Fruit fly (Drosophila melanogaster) whole organism, prepupa: ENCODE measurements around the gene CG10646.

ENCODE experiments used
- Blimp-1 ChIP-seq: fragments of 200-800 bp; sonication (Bioruptor generic); optimal IDR thresholded peaks from 3 replicates; lab custom pipeline; 2017; ENCODE audit warnings: missing biosample characterization, missing genetic modification characterization, mild to moderate bottlenecking, moderate library complexity, missing genetic modification reagents
- CG10631 ChIP-seq: fragments of 200-800 bp; sonication (Bioruptor generic); optimal IDR thresholded peaks from 2 replicates; lab custom pipeline; 2016; ENCODE audit warnings: missing biosample characterization, missing genetic modification characterization
- CG10669 ChIP-seq: fragments of 200-800 bp; sonication (Bioruptor generic); optimal IDR thresholded peaks from 3 replicates; lab custom pipeline; 2018; ENCODE audit warnings: missing biosample characterization, mild to moderate bottlenecking, missing genetic modification characterization, moderate library complexity
- CG11294 ChIP-seq: fragments of 200-800 bp; sonication (Bioruptor generic); IDR thresholded peaks from 2 replicates; pipeline ENCODE4 v1.3.6; 2022; ENCODE audit warnings: missing biosample characterization, missing genetic modification characterization
- CG11762 ChIP-seq: fragments of 200-800 bp; sonication (Bioruptor generic); optimal IDR thresholded peaks from 3 replicates; lab custom pipeline; 2016; ENCODE audit warnings: missing biosample characterization, missing genetic modification characterization; ENCODE audit not compliant: insufficient read depth
- CG11902 ChIP-seq: fragments of 200-800 bp; sonication (Bioruptor generic); optimal IDR thresholded peaks from 3 replicates; lab custom pipeline; 2016; ENCODE audit warnings: missing biosample characterization, missing genetic modification characterization
- CG15336 ChIP-seq: fragments of 200-800 bp; sonication (Bioruptor generic); IDR thresholded peaks from 2 replicates; pipeline ENCODE4 v1.3.6; 2022; ENCODE audit warnings: missing biosample characterization, missing genetic modification characterization
- CG16779 ChIP-seq: fragments of 200-800 bp; sonication (Bioruptor generic); optimal IDR thresholded peaks from 3 replicates; lab custom pipeline; 2017; ENCODE audit warnings: missing biosample characterization, mild to moderate bottlenecking, missing genetic modification characterization
- CG3032 ChIP-seq: fragments of 200-800 bp; optimal IDR thresholded peaks from 2 replicates; lab custom pipeline; 2019; ENCODE audit warnings: missing biosample characterization, mild to moderate bottlenecking, missing genetic modification characterization, moderate library complexity
- CG34406 ChIP-seq: fragments of 200-800 bp; sonication (Bioruptor generic); optimal IDR thresholded peaks from 3 replicates; lab custom pipeline; 2016; ENCODE audit warnings: missing biosample characterization, missing genetic modification characterization
- CG4318 ChIP-seq: fragments of 200-800 bp; sonication (Bioruptor generic); optimal IDR thresholded peaks from 3 replicates; lab custom pipeline; 2017; ENCODE audit warnings: missing biosample characterization, mild to moderate bottlenecking, missing genetic modification characterization
- CG6163 ChIP-seq: fragments of 200-800 bp; sonication (Bioruptor generic); IDR thresholded peaks from 3 replicates; pipeline ENCODE4 v1.3.6; 2022; ENCODE audit warnings: missing biosample characterization, missing genetic modification characterization
- CG6276 ChIP-seq: fragments of 200-800 bp; sonication (Bioruptor generic); optimal IDR thresholded peaks from 2 replicates; lab custom pipeline; 2017; ENCODE audit warnings: missing biosample characterization, mild to moderate bottlenecking, missing genetic modification characterization
- CG6808 ChIP-seq: fragments of 200-800 bp; sonication (Bioruptor generic); optimal IDR thresholded peaks from 3 replicates; lab custom pipeline; 2017; ENCODE audit warnings: missing biosample characterization, missing genetic modification characterization, mild to moderate bottlenecking, moderate library complexity, missing genetic modification reagents
- CG8119 ChIP-seq: fragments of 200-800 bp; sonication (Bioruptor generic); IDR thresholded peaks from 3 replicates; pipeline ENCODE4 v1.3.6; 2022; ENCODE audit warnings: missing biosample characterization, missing genetic modification characterization
- CG8319 ChIP-seq: fragments of 200-800 bp; sonication (Bioruptor generic); optimal IDR thresholded peaks from 3 replicates; lab custom pipeline; 2016; ENCODE audit warnings: missing biosample characterization, missing genetic modification characterization
- CG8632 ChIP-seq: fragments of 200-800 bp; sonication (Bioruptor generic); optimal IDR thresholded peaks from 3 replicates; lab custom pipeline; 2016; ENCODE audit warnings: missing biosample characterization, missing genetic modification characterization
- CG9139 ChIP-seq: fragments of 200-800 bp; sonication (Bioruptor generic); optimal IDR thresholded peaks from 3 replicates; lab custom pipeline; 2017; ENCODE audit warnings: missing biosample characterization, mild to moderate bottlenecking, missing genetic modification characterization
- Eip75B ChIP-seq: fragments of 200-800 bp; sonication (Bioruptor generic); optimal IDR thresholded peaks from 3 replicates; lab custom pipeline; 2016; ENCODE audit warnings: missing biosample characterization, missing genetic modification characterization
- Eip78C ChIP-seq: fragments of 200-800 bp; sonication (Bioruptor generic); peaks from one replicate; lab custom pipeline; 2016; ENCODE audit warnings: missing biosample characterization, missing genetic modification characterization
- Eip93F ChIP-seq: fragments of 200-800 bp; sonication (Bioruptor generic); optimal IDR thresholded peaks from 2 replicates; lab custom pipeline; 2016; ENCODE audit warnings: missing biosample characterization, mild to moderate bottlenecking, missing genetic modification characterization
- Ets21C ChIP-seq: fragments of 200-800 bp; sonication (Bioruptor generic); optimal IDR thresholded peaks from 3 replicates; lab custom pipeline; 2016; ENCODE audit warnings: missing biosample characterization, missing genetic modification characterization
- Ets96B ChIP-seq: fragments of 200-800 bp; optimal IDR thresholded peaks from 2 replicates; lab custom pipeline; 2019; ENCODE audit warnings: missing biosample characterization, mild to moderate bottlenecking, missing genetic modification characterization, moderate library complexity
- Gug ChIP-seq: fragments of 200-800 bp; sonication (Bioruptor generic); IDR thresholded peaks from 2 replicates; pipeline ENCODE4 v1.3.6; 2022; ENCODE audit warnings: missing biosample characterization, missing genetic modification characterization
- Hr38 ChIP-seq: sonication (Bioruptor generic); optimal IDR thresholded peaks from 2 replicates; lab custom pipeline; 2016; ENCODE audit warnings: missing biosample characterization, missing genetic modification characterization
- Hr39 ChIP-seq: fragments of 200-800 bp; sonication (Bioruptor generic); optimal IDR thresholded peaks from 2 replicates; lab custom pipeline; 2016; ENCODE audit warnings: missing biosample characterization, missing genetic modification characterization
- Hr4 ChIP-seq: fragments of 200-800 bp; sonication (Bioruptor generic); optimal IDR thresholded peaks from 3 replicates; lab custom pipeline; 2016; ENCODE audit warnings: missing biosample characterization, missing genetic modification characterization
- Lpt ChIP-seq: fragments of 200-800 bp; sonication (Bioruptor generic); optimal IDR thresholded peaks from 3 replicates; lab custom pipeline; 2016; ENCODE audit warnings: missing biosample characterization, missing genetic modification characterization
- Met ChIP-seq: fragments of 200-800 bp; sonication (Bioruptor generic); optimal IDR thresholded peaks from 3 replicates; lab custom pipeline; 2016; ENCODE audit warnings: missing biosample characterization, missing genetic modification characterization
- OdsH ChIP-seq: fragments of 200-800 bp; sonication (Bioruptor generic); optimal IDR thresholded peaks from 3 replicates; lab custom pipeline; 2016; ENCODE audit warnings: missing biosample characterization, missing genetic modification characterization
- Sox102F ChIP-seq: fragments of 200-800 bp; sonication (Bioruptor generic); optimal IDR thresholded peaks from 2 replicates; lab custom pipeline; 2016; ENCODE audit warnings: missing biosample characterization, mild to moderate bottlenecking, missing genetic modification characterization
- Sox14 ChIP-seq: fragments of 200-800 bp; sonication (Bioruptor generic); optimal IDR thresholded peaks from 3 replicates; lab custom pipeline; 2016; ENCODE audit warnings: missing biosample characterization, missing genetic modification characterization
- Sox15 ChIP-seq: fragments of 200-800 bp; sonication (Bioruptor generic); optimal IDR thresholded peaks from 3 replicates; lab custom pipeline; 2016; ENCODE audit warnings: missing biosample characterization, missing genetic modification characterization
- achi ChIP-seq: fragments of 200-800 bp; sonication (Bioruptor generic); optimal IDR thresholded peaks from 3 replicates; lab custom pipeline; 2016; ENCODE audit warnings: missing biosample characterization, missing genetic modification characterization
- cyc ChIP-seq: fragments of 200-800 bp; sonication (Bioruptor generic); optimal IDR thresholded peaks from 3 replicates; lab custom pipeline; 2016; ENCODE audit warnings: missing biosample characterization, missing genetic modification characterization
- dac ChIP-seq: fragments of 200-800 bp; sonication (Bioruptor generic); optimal IDR thresholded peaks from 2 replicates; lab custom pipeline; 2017; ENCODE audit warnings: missing biosample characterization, mild to moderate bottlenecking, missing genetic modification characterization
- dsx ChIP-seq: fragments of 200-800 bp; optimal IDR thresholded peaks from 3 replicates; lab custom pipeline; 2019; ENCODE audit warnings: missing biosample characterization, mild to moderate bottlenecking, missing genetic modification characterization, moderate library complexity; ENCODE audit not compliant: poor library complexity, severe bottlenecking
- eg ChIP-seq: fragments of 200-800 bp; sonication (Bioruptor generic); IDR thresholded peaks from 3 replicates; pipeline ENCODE4 v1.3.6; 2022; ENCODE audit warnings: missing biosample characterization, missing genetic modification characterization
- esn ChIP-seq: fragments of 200-800 bp; sonication (Bioruptor generic); optimal IDR thresholded peaks from 2 replicates; lab custom pipeline; 2016; ENCODE audit warnings: missing biosample characterization, mild to moderate bottlenecking, missing genetic modification characterization, moderate library complexity
- fd59A ChIP-seq: fragments of 200-800 bp; sonication (Bioruptor generic); optimal IDR thresholded peaks from 2 replicates; lab custom pipeline; 2017; ENCODE audit warnings: missing biosample characterization, mild to moderate bottlenecking, missing genetic modification characterization, missing genetic modification reagents
- fd85E ChIP-seq: fragments of 200-800 bp; sonication (Bioruptor generic); optimal IDR thresholded peaks from 3 replicates; lab custom pipeline; 2016; ENCODE audit warnings: missing biosample characterization, missing genetic modification characterization
- lz ChIP-seq: fragments of 200-800 bp; sonication (Bioruptor generic); optimal IDR thresholded peaks from 3 replicates; lab custom pipeline; 2016; ENCODE audit warnings: missing biosample characterization, missing genetic modification characterization
- net ChIP-seq: fragments of 200-800 bp; sonication (Bioruptor generic); optimal IDR thresholded peaks from 3 replicates; lab custom pipeline; 2016; ENCODE audit warnings: missing biosample characterization, missing genetic modification characterization
- salr ChIP-seq, 2 experiments: fragments of 200-800 bp; sonication (Bioruptor generic); optimal IDR thresholded peaks; 3 replicates each; lab custom pipeline; 2016 to 2018; ENCODE audit warnings: missing biosample characterization in 2 of 2, missing genetic modification characterization in 2 of 2, mild to moderate bottlenecking in 1 of 2
- spab ChIP-seq: fragments of 200-800 bp; sonication (Bioruptor generic); optimal IDR thresholded peaks from 2 replicates; lab custom pipeline; 2017; ENCODE audit warnings: missing biosample characterization, mild to moderate bottlenecking, missing genetic modification characterization, missing genetic modification reagents
- vri ChIP-seq: fragments of 200-800 bp; sonication (Bioruptor generic); optimal IDR thresholded peaks from 3 replicates; lab custom pipeline; 2016; ENCODE audit warnings: missing biosample characterization, mild to moderate bottlenecking, missing genetic modification characterization

The CG10646 gene

dm6 chr3L:12501249-12501648, 2.4 kb downstream of the CG10646 start, which contains the start of the genes CG10638 and CG10681 (continued):
- TF ChIP-seq CG6808 (GFP tag; lab: Kevin White, UChicago) (peak; percentile 4), Eip93F (GFP tag; lab: Kevin White, UChicago) (peak; percentile 36), Hr39 (no peak), net (GFP tag; lab: Kevin White, UChicago) (no peak), OdsH (peak; percentile 23), dac (GFP tag; lab: Kevin White, UChicago) (no peak), CG11294 (no peak), Met (no peak), CG6163 (GFP tag; lab: Robert Waterston, UW) (no peak), dsx (GFP tag; lab: Kevin White, UChicago) (peak; percentile 13), CG11762 (GFP tag; lab: Kevin White, UChicago) (no peak), cyc (GFP tag; lab: Kevin White, UChicago) (peak; percentile 43), CG3032 (tag; lab: Kevin White, UChicago) (peak; percentile 35), Hr38 (GFP tag; lab: Kevin White, UChicago) (no peak), CG6276 (GFP tag; lab: Kevin White, UChicago) (no peak), Sox15 (GFP tag; lab: Kevin White, UChicago) (no peak), Lpt (GFP tag; lab: Kevin White, UChicago) (no peak), CG10669 (GFP tag; lab: Kevin White, UChicago) (no peak), Eip78C (GFP tag; lab: Kevin White, UChicago) (peak; percentile 88), achi (GFP tag; lab: Kevin White, UChicago) (peak; percentile 41), Hr4 (GFP tag; lab: Kevin White, UChicago) (peak; percentile 56), fd59A (GFP tag; lab: Kevin White, UChicago) (no peak), CG8319 (GFP tag; lab: Kevin White, UChicago) (no peak), lz (peak; percentile 49), CG11902 (no peak), CG8119 (GFP tag; lab: Robert Waterston, UW) (no peak), eg (GFP tag; lab: Robert Waterston, UW) (no peak), Ets96B (tag; lab: Kevin White, UChicago) (peak; percentile 26), esn (GFP tag; lab: Kevin White, UChicago) (peak; percentile 74), Blimp-1 (peak; percentile 8), Eip75B (GFP tag; lab: Kevin White, UChicago) (peak; percentile 68), CG10631 (peak; percentile 45), CG4318 (no peak), vri (GFP tag; lab: Kevin White, UChicago) (peak; percentile 59), CG15336 (GFP tag; lab: Robert Waterston, UW) (no peak), CG8632 (GFP tag; lab: Kevin White, UChicago) (peak; percentile 4), CG34406 (GFP tag; lab: Kevin White, UChicago) (peak; percentile 34), CG16779 (no peak), Ets21C (GFP tag; lab: Kevin White, UChicago) (no peak), Gug (GFP tag; lab: Robert Waterston, UW) (no peak)

- peak; percentile 66 for TF ChIP-seq vri (GFP tag; lab: Kevin White, UChicago)
- no peak for TF ChIP-seq CG9139
- TF ChIP-seq Eip93F (GFP tag; lab: Kevin White, UChicago) = no peak
- TF ChIP-seq CG16779 = no peak
- TF ChIP-seq Sox14 (GFP tag; lab: Kevin White, UChicago) = no peak
- no peak for TF ChIP-seq CG4318
- peak; percentile 30 for TF ChIP-seq OdsH
- no peak for TF ChIP-seq Sox102F (GFP tag; lab: Kevin White, UChicago)
- no peak for TF ChIP-seq Lpt (GFP tag; lab: Kevin White, UChicago)
- no peak for TF ChIP-seq Ets96B (tag; lab: Kevin White, UChicago)
- no peak for TF ChIP-seq achi (GFP tag; lab: Kevin White, UChicago)
- TF ChIP-seq CG8632 (GFP tag; lab: Kevin White, UChicago) = peak; percentile 4
- TF ChIP-seq fd85E (GFP tag; lab: Kevin White, UChicago) = no peak
- TF ChIP-seq Blimp-1 = peak; percentile 97
- TF ChIP-seq CG6276 (GFP tag; lab: Kevin White, UChicago) = peak; percentile 59
- TF ChIP-seq spab (GFP tag; lab: Kevin White, UChicago) = no peak
- TF ChIP-seq Sox15 (GFP tag; lab: Kevin White, UChicago) = no peak
- no peak for TF ChIP-seq dsx (GFP tag; lab: Kevin White, UChicago)
- TF ChIP-seq CG15336 (GFP tag; lab: Robert Waterston, UW) = peak; percentile 58; the same call in 1 of the 2 replicates
- TF ChIP-seq Hr4 (GFP tag; lab: Kevin White, UChicago) = peak; percentile 22
- peak in 1 of 2 experiments; percentile 29 for TF ChIP-seq salr (GFP tag; optimal IDR thresholded peaks at IDR 0.05; lab: Kevin White, UChicago)
- TF ChIP-seq Eip75B (GFP tag; lab: Kevin White, UChicago) = no peak
- TF ChIP-seq lz = no peak
- TF ChIP-seq cyc (GFP tag; lab: Kevin White, UChicago) = no peak
- peak; percentile 3 for TF ChIP-seq CG11762 (GFP tag; lab: Kevin White, UChicago)
Observed at dm6 chr3L:12496428-12497344, 7.0 kb downstream of the CG10646 start, which contains the start of gene CG10657. TSS of gene CG10657 (minus strand) at chr3L:12497216.
